Fruit fly (Drosophila melanogaster) whole organism, embryonic: ENCODE results near the gene CG32706.

Experiments
- Antp ChIP-seq: fragments of 200-800 bp; sonication (Bioruptor generic); optimal IDR thresholded peaks from 3 replicates; lab custom pipeline; 2016; ENCODE audit warnings: missing biosample characterization, missing genetic modification characterization
- B-H2 ChIP-seq: fragments of 200-800 bp; sonication (Bioruptor generic); optimal IDR thresholded peaks from 2 replicates; lab custom pipeline; 2018; ENCODE audit warnings: missing biosample characterization, mild to moderate bottlenecking, missing genetic modification characterization
- C15 ChIP-seq: fragments of 200-800 bp; sonication (Bioruptor generic); IDR thresholded peaks from 3 replicates; pipeline ENCODE4 v1.3.6; 2022; ENCODE audit warnings: missing biosample characterization, missing genetic modification characterization
- CG11696 ChIP-seq: fragments of 200-800 bp; sonication (Bioruptor generic); IDR thresholded peaks from 2 replicates; pipeline ENCODE4 v1.3.6; 2022; ENCODE audit warnings: missing biosample characterization, missing genetic modification characterization
- CG12391 ChIP-seq: fragments of 200-800 bp; sonication (Bioruptor generic); optimal IDR thresholded peaks from 3 replicates; lab custom pipeline; 2018; ENCODE audit warnings: missing biosample characterization, mild to moderate bottlenecking, missing genetic modification characterization, moderate library complexity
- CG12769 ChIP-seq: fragments of 200-800 bp; sonication (Bioruptor generic); optimal IDR thresholded peaks from 2 replicates; lab custom pipeline; 2019; ENCODE audit warnings: missing biosample characterization, mild to moderate bottlenecking, missing genetic modification characterization, moderate library complexity
- CG12942 ChIP-seq: fragments of 200-800 bp; sonication (Bioruptor generic); optimal IDR thresholded peaks from 3 replicates; lab custom pipeline; 2016; ENCODE audit warnings: missing biosample characterization, missing genetic modification characterization
- CG13296 ChIP-seq: fragments of 200-800 bp; sonication (Bioruptor generic); optimal IDR thresholded peaks from 3 replicates; lab custom pipeline; 2018; ENCODE audit warnings: missing biosample characterization, mild to moderate bottlenecking, missing genetic modification characterization
- CG16779 ChIP-seq: fragments of 200-800 bp; sonication (Bioruptor generic); IDR thresholded peaks from 2 replicates; pipeline ENCODE4 v1.3.6; 2022; ENCODE audit warnings: missing biosample characterization, missing genetic modification characterization
- CG32767 ChIP-seq: fragments of 200-800 bp; sonication (Bioruptor generic); IDR thresholded peaks from 2 replicates; pipeline ENCODE4 v1.3.6; 2022; ENCODE audit warnings: missing biosample characterization, missing genetic modification characterization
- CG34224 ChIP-seq: fragments of 200-800 bp; sonication (Bioruptor generic); IDR thresholded peaks from 3 replicates; pipeline ENCODE4 v1.3.6; 2022; ENCODE audit warnings: missing biosample characterization, missing genetic modification characterization; ENCODE audit not compliant: partially characterized antibody
- CG3726 ChIP-seq: fragments of 200-800 bp; sonication (Bioruptor generic); IDR thresholded peaks from 3 replicates; pipeline ENCODE4, ENCODE4 v1.3.6; 2022; ENCODE audit warnings: missing biosample characterization, missing genetic modification characterization
- CG3847 ChIP-seq: fragments of 200-800 bp; sonication (Bioruptor generic); IDR thresholded peaks from 2 replicates; pipeline ENCODE4 v1.3.6; 2022; ENCODE audit warnings: missing biosample characterization, missing genetic modification characterization
- CG4617 ChIP-seq: fragments of 200-800 bp; sonication (Bioruptor generic); optimal IDR thresholded peaks from 3 replicates; lab custom pipeline; 2016; ENCODE audit warnings: missing biosample characterization, missing genetic modification characterization, borderline replicate concordance
- CG5180 ChIP-seq: fragments of 200-800 bp; sonication (Bioruptor generic); optimal IDR thresholded peaks from 3 replicates; lab custom pipeline; 2017; ENCODE audit warnings: missing biosample characterization, missing genetic modification characterization, mild to moderate bottlenecking, moderate library complexity, missing genetic modification reagents
- CG6272 ChIP-seq: fragments of 200-800 bp; sonication (Bioruptor generic); IDR thresholded peaks from 2 replicates; pipeline ENCODE4 v1.3.6; 2022; ENCODE audit warnings: missing biosample characterization, missing genetic modification characterization
- CG7271 ChIP-seq: fragments of 200-800 bp; sonication (Bioruptor generic); optimal IDR thresholded peaks from 2 replicates; lab custom pipeline; 2018; ENCODE audit warnings: missing biosample characterization, mild to moderate bottlenecking, missing genetic modification characterization, moderate library complexity
- CG7745 ChIP-seq: fragments of 200-800 bp; sonication (Bioruptor generic); optimal IDR thresholded peaks from 2 replicates; lab custom pipeline; 2018; ENCODE audit warnings: missing biosample characterization, mild to moderate bottlenecking, missing genetic modification characterization, moderate library complexity
- CG8359 ChIP-seq: fragments of 200-800 bp; sonication (Bioruptor generic); optimal IDR thresholded peaks from 2 replicates; lab custom pipeline; 2017; ENCODE audit warnings: missing biosample characterization, mild to moderate bottlenecking, missing genetic modification characterization, borderline replicate concordance
- CG9437 ChIP-seq: fragments of 200-800 bp; sonication (Bioruptor generic); optimal IDR thresholded peaks from 2 replicates; lab custom pipeline; 2018; ENCODE audit warnings: missing biosample characterization, mild to moderate bottlenecking, missing genetic modification characterization
- CG9609 ChIP-seq: fragments of 200-800 bp; sonication (Bioruptor generic); optimal IDR thresholded peaks from 3 replicates; lab custom pipeline; 2016; ENCODE audit warnings: missing biosample characterization, missing genetic modification characterization
- CHES-1-like ChIP-seq: fragments of 200-800 bp; sonication (Bioruptor generic); optimal IDR thresholded peaks from 2 replicates; lab custom pipeline; 2016; ENCODE audit warnings: missing biosample characterization, missing genetic modification characterization
- Dbx ChIP-seq: fragments of 200-800 bp; sonication (Bioruptor generic); IDR thresholded peaks from 3 replicates; pipeline ENCODE4 v1.3.6; 2022; ENCODE audit warnings: missing biosample characterization, missing genetic modification characterization
- Dek ChIP-seq: fragments of 200-800 bp; sonication (Bioruptor generic); optimal IDR thresholded peaks from 3 replicates; lab custom pipeline; 2019; ENCODE audit warnings: missing biosample characterization, mild to moderate bottlenecking, missing genetic modification characterization, moderate library complexity
- ERR ChIP-seq: fragments of 200-800 bp; sonication (Bioruptor generic); optimal IDR thresholded peaks from 2 replicates; lab custom pipeline; 2016; ENCODE audit warnings: missing biosample characterization, missing genetic modification characterization
- Ets65A ChIP-seq: fragments of 200-800 bp; sonication (Bioruptor generic); peaks from one replicate; lab custom pipeline; 2016; ENCODE audit warnings: missing biosample characterization, missing genetic modification characterization
- Ets97D ChIP-seq: fragments of 200-800 bp; sonication (Bioruptor generic); optimal IDR thresholded peaks from 3 replicates; lab custom pipeline; 2016; ENCODE audit warnings: missing biosample characterization, missing genetic modification characterization
- Hand ChIP-seq: fragments of 200-800 bp; sonication (Bioruptor generic); optimal IDR thresholded peaks from 2 replicates; lab custom pipeline; 2017; ENCODE audit warnings: mild to moderate bottlenecking, missing biosample characterization, missing genetic modification reagents, missing genetic modification characterization
- PHDP ChIP-seq: fragments of 200-800 bp; sonication (Bioruptor generic); optimal IDR thresholded peaks from 3 replicates; lab custom pipeline; 2018; ENCODE audit warnings: missing biosample characterization, mild to moderate bottlenecking, missing genetic modification characterization, moderate library complexity
- Pdp1 ChIP-seq, 2 experiments: fragments of 200-800 bp; sonication (Bioruptor generic); optimal IDR thresholded peaks; 3 replicates each; lab custom pipeline; 2016; ENCODE audit warnings: missing biosample characterization in 2 of 2, missing genetic modification characterization in 2 of 2, mild to moderate bottlenecking in 1 of 2, moderate library complexity in 1 of 2
- Sox102F ChIP-seq: fragments of 200-800 bp; sonication (Bioruptor generic); optimal IDR thresholded peaks from 2 replicates; lab custom pipeline; 2018; ENCODE audit warnings: missing biosample characterization, mild to moderate bottlenecking, missing genetic modification characterization, moderate library complexity
- Usf ChIP-seq: fragments of 200-800 bp; sonication (Bioruptor generic); optimal IDR thresholded peaks from 2 replicates; lab custom pipeline; 2017; ENCODE audit warnings: missing genotype, missing biosample characterization, missing genetic modification characterization
- abd-A ChIP-seq: fragments of 200-800 bp; sonication (Bioruptor generic); optimal IDR thresholded peaks from 3 replicates; lab custom pipeline; 2019; ENCODE audit warnings: missing biosample characterization, mild to moderate bottlenecking, missing genetic modification characterization, moderate library complexity
- bbx ChIP-seq: fragments of 200-800 bp; sonication (Bioruptor generic); IDR thresholded peaks from 2 replicates; pipeline ENCODE4 v1.3.6; 2022; ENCODE audit warnings: missing biosample characterization, missing genetic modification characterization; ENCODE audit not compliant: partially characterized antibody
- bowl ChIP-seq: fragments of 200-800 bp; sonication (Bioruptor generic); IDR thresholded peaks from 2 replicates; pipeline ENCODE4 v1.3.6; 2022; ENCODE audit warnings: missing biosample characterization, missing genetic modification characterization
- gcm2 ChIP-seq: fragments of 200-800 bp; sonication (Bioruptor generic); optimal IDR thresholded peaks from 2 replicates; lab custom pipeline; 2016; ENCODE audit warnings: missing biosample characterization, missing genetic modification characterization
- gfzf ChIP-seq: fragments of 200-800 bp; sonication (Bioruptor generic); optimal IDR thresholded peaks from 2 replicates; lab custom pipeline; 2016; ENCODE audit warnings: missing biosample characterization, mild to moderate bottlenecking, missing genetic modification characterization, moderate library complexity
- h ChIP-seq: fragments of >200 bp; optimal IDR thresholded peaks from 2 replicates; lab custom pipeline; 2017
- ind ChIP-seq: fragments of 200-800 bp; sonication (Bioruptor generic); optimal IDR thresholded peaks from 3 replicates; lab custom pipeline; 2016; ENCODE audit warnings: missing biosample characterization, missing genetic modification characterization
- klu ChIP-seq: fragments of 200-800 bp; sonication (Bioruptor generic); IDR thresholded peaks from 2 replicates; pipeline ENCODE4 v1.3.6; 2022; ENCODE audit warnings: missing biosample characterization, missing genetic modification characterization
- knrl ChIP-seq: fragments of 200-800 bp; sonication (Bioruptor generic); IDR thresholded peaks from 3 replicates; pipeline ENCODE4 v1.3.6; 2022; ENCODE audit warnings: missing biosample characterization, missing genetic modification characterization; ENCODE audit not compliant: partially characterized antibody
- mirr ChIP-seq: fragments of 200-800 bp; sonication (Bioruptor generic); optimal IDR thresholded peaks from 3 replicates; lab custom pipeline; 2018; ENCODE audit warnings: missing biosample characterization, mild to moderate bottlenecking, missing genetic modification characterization
- nerfin-1 ChIP-seq: fragments of 200-800 bp; sonication (Bioruptor generic); optimal IDR thresholded peaks from 3 replicates; lab custom pipeline; 2019; ENCODE audit warnings: missing biosample characterization, mild to moderate bottlenecking, missing genetic modification characterization, moderate library complexity
- pan ChIP-seq, 4 experiments: fragments of >200 bp in 3 of 4; fragments of 200-800 bp in 1 of 4; sonication (Bioruptor generic) in 1 of 4; optimal IDR thresholded peaks in 3 of 4; IDR thresholded peaks in 1 of 4; 2 replicates each; pipeline versions ENCODE4 v1.3.6 to Lab custom; 2017 to 2022; ENCODE audit warnings: missing biosample characterization in 2 of 4, missing genetic modification characterization in 2 of 4, mixed read lengths in 1 of 4
- pum ChIP-seq: fragments of 200-800 bp; sonication (Bioruptor generic); optimal IDR thresholded peaks from 2 replicates; lab custom pipeline; 2016; ENCODE audit warnings: missing biosample characterization, missing genetic modification characterization
- schlank ChIP-seq: fragments of 200-800 bp; sonication (Bioruptor generic); optimal IDR thresholded peaks from 2 replicates; lab custom pipeline; 2018; ENCODE audit warnings: missing biosample characterization, mild to moderate bottlenecking, missing genetic modification characterization
- slbo ChIP-seq: fragments of 200-800 bp; sonication (Bioruptor generic); IDR thresholded peaks from 2 replicates; pipeline ENCODE4 v1.3.6; 2022; ENCODE audit warnings: missing biosample characterization, missing genetic modification characterization
- stc ChIP-seq: fragments of 200-800 bp; sonication (Bioruptor generic); IDR thresholded peaks from 2 replicates; pipeline ENCODE4 v1.3.6; 2022; ENCODE audit warnings: missing biosample characterization, missing genetic modification characterization
- tgo ChIP-seq: fragments of 200-800 bp; sonication (Bioruptor generic); IDR thresholded peaks from 3 replicates; pipeline ENCODE4 v1.3.6; 2022; ENCODE audit warnings: missing biosample characterization, missing genetic modification characterization
- tll ChIP-seq, 2 experiments: fragments of 200-800 bp in 1 of 2; fragments of >200 bp in 1 of 2; sonication (Bioruptor generic) in 1 of 2; optimal IDR thresholded peaks; 2 replicates each; lab custom pipeline; 2017 to 2019; ENCODE audit warnings: missing biosample characterization in 2 of 2, missing genetic modification characterization in 2 of 2, mild to moderate bottlenecking in 1 of 2, moderate library complexity in 1 of 2
- yki ChIP-seq: fragments of >200 bp; optimal IDR thresholded peaks from 3 replicates; lab custom pipeline; 2018

The CG32706 gene

DNA sequence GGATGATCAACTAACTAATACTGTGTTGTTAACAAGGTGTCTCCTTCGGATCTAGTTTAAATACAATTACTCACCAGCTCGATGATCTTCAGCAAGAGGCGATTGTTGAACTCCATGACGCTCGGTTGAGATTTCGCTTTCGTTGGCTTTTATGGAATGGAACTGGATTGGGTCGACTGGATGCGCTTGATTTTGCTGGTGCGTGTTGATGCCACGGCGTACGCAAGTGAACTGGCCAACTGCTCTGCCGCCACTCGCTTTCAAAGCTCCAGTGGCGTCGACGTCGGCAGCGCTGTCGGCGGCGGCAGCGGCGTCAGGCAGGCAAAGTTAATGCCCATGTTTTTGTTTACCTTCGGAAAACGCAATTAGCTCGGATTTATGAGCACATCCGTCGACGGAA lies 8.7 kb upstream of the CG32706 start, which contains the start of gene CG44325 (continued):
- TF ChIP-seq bowl (no peak), Usf (GFP tag; lab: Kevin White, UChicago) (no peak), tll (GFP tag; optimal IDR thresholded peaks at IDR 0.05; lab: Kevin White, UChicago) (no peak), ERR (no peak), nerfin-1 (no peak), Hand (GFP tag; lab: Kevin White, UChicago) (no peak), CG3726 (GFP tag; lab: Robert Waterston, UW) (no peak), CG8359 (no peak), CG13296 (GFP tag; lab: Kevin White, UChicago) (peak; percentile 34), Ets65A (GFP tag; lab: Kevin White, UChicago) (no peak), klu (GFP tag; lab: Robert Waterston, UW) (no peak), Pdp1 (GFP tag; optimal IDR thresholded peaks at IDR 0.05; lab: Kevin White, UChicago) (peak in 1 of 2 experiments; percentile 12), gfzf (GFP tag; lab: Kevin White, UChicago) (no peak), CG3847 (GFP tag; lab: Robert Waterston, UW) (no peak), CG12769 (peak; percentile 72), bbx (GFP tag; lab: Robert Waterston, UW) (peak; percentile 37; the same call in 1 of the 2 replicates), CG34224 (GFP tag; lab: Robert Waterston, UW) (no peak), knrl (no peak), pan (optimal IDR thresholded peaks at IDR 0.05; lab: Kevin White, UChicago) (no peak), pan (GFP tag; optimal IDR thresholded peaks at IDR 0.05 in 1 of 2, IDR thresholded peaks at IDR 0.05 in 1 of 2) (no peak), abd-A (tag; lab: Kevin White, UChicago) (no peak), Sox102F (GFP tag; lab: Kevin White, UChicago) (no peak), PHDP (tag; lab: Kevin White, UChicago) (no peak), CG32767 (GFP tag; lab: Robert Waterston, UW) (no peak), gcm2 (GFP tag; lab: Kevin White, UChicago) (no peak), Antp (GFP tag; lab: Kevin White, UChicago) (no peak), CG7745 (tag; lab: Kevin White, UChicago) (no peak), stc (GFP tag; lab: Robert Waterston, UW) (no peak), h (lab: Kevin White, UChicago) (no peak), Dek (tag; lab: Kevin White, UChicago) (no peak), CG11696 (GFP tag; lab: Robert Waterston, UW) (no peak), CG16779 (0 out of 2 replicates have a peak, but pooled peaks have one; percentile 40), schlank (tag; lab: Kevin White, UChicago) (no peak), CG9609 (GFP tag; lab: Kevin White, UChicago) (no peak), Dbx (GFP tag; lab: Robert Waterston, UW) (peak; percentile 38; the same call in 1 of the 3 replicates), yki (no peak), CHES-1-like (no peak), ind (GFP tag; lab: Kevin White, UChicago) (no peak), CG4617 (GFP tag; lab: Kevin White, UChicago) (no peak), CG9437 (GFP tag; lab: Kevin White, UChicago) (no peak), CG12391 (tag; lab: Kevin White, UChicago) (no peak), tgo (GFP tag; lab: Robert Waterston, UW) (no peak), pum (GFP tag; lab: Kevin White, UChicago) (no peak), mirr (GFP tag; lab: Kevin White, UChicago) (peak; percentile 41), C15 (GFP tag; lab: Robert Waterston, UW) (no peak), CG12942 (no peak), CG5180 (GFP tag; lab: Kevin White, UChicago) (no peak), slbo (GFP tag; lab: Robert Waterston, UW) (no peak), B-H2 (GFP tag; lab: Kevin White, UChicago) (no peak), CG6272 (GFP tag; lab: Robert Waterston, UW) (no peak), CG7271 (no peak), Ets97D (GFP tag; lab: Kevin White, UChicago) (no peak)
